Fruit fly (Drosophila melanogaster): ENCODE data around the gene CG13046.

DNA sequence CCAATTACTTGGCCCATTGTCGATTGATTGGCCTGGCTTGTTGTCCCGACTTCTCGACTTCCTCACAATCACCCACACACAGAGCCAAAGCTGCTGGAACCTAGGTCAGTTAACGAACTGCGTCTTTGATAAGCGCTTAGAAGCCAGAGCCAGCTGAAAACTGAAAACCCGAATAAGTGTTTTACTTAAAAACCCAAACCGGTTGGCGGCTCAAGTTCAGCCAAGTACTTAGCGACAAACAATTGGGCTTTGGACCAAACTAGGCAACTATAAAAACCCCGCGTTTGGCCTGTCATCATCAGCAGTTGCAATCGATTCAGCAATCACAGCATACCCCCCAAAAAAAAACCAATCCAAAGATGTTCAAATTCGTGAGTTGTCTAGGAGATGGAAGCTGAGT is 35.1 kb upstream of the CG13046 start, which contains the start of gene CG13059:
- no peak for TF ChIP-seq Myc (optimal IDR thresholded peaks at IDR 0.05)
- no peak for TF ChIP-seq psq (optimal IDR thresholded peaks at IDR 0.05)
- no peak for TF ChIP-seq h (optimal IDR thresholded peaks at IDR 0.05)
- no peak for TF ChIP-seq insv (optimal IDR thresholded peaks at IDR 0.05)
- TF ChIP-seq ttk (optimal IDR thresholded peaks at IDR 0.05), result no peak
